Worm (Caenorhabditis elegans) whole organism, mixed stage, embryonic: ENCODE data around the gene suex-1.

ENCODE experiments used
- blmp-1 ChIP-seq: fragments of 150-350 bp; optimal IDR thresholded peaks from 2 replicates; lab custom pipeline; 2014; ENCODE audit warnings: missing biosample characterization, missing genetic modification characterization
- ceh-39 ChIP-seq: fragments of 150-350 bp; optimal IDR thresholded peaks from 2 replicates; lab custom pipeline; 2014; ENCODE audit warnings: missing biosample characterization, missing genetic modification characterization
- elt-3 ChIP-seq: fragments of 150-350 bp; optimal IDR thresholded peaks from 2 replicates; lab custom pipeline; 2014; ENCODE audit warnings: missing biosample characterization, missing genetic modification characterization
- lin-13 ChIP-seq: fragments of 150-350 bp; optimal IDR thresholded peaks from 2 replicates; lab custom pipeline; 2014; ENCODE audit warnings: missing biosample characterization, missing genetic modification characterization
- lsy-2 ChIP-seq: fragments of 150-350 bp; optimal IDR thresholded peaks from 2 replicates; lab custom pipeline; 2014; ENCODE audit warnings: missing biosample characterization, missing genetic modification characterization
- pha-4 ChIP-seq: fragments of 150-350 bp; optimal IDR thresholded peaks from 2 replicates; lab custom pipeline; 2018; ENCODE audit warnings: missing biosample characterization, missing genetic modification reagents, missing genetic modification characterization
- unc-62 ChIP-seq: fragments of 150-350 bp; optimal IDR thresholded peaks from 2 replicates; lab custom pipeline; 2014; ENCODE audit warnings: missing biosample characterization, missing genetic modification reagents, missing genetic modification characterization
- ztf-11 ChIP-seq: fragments of 150-350 bp; optimal IDR thresholded peaks from 2 replicates; lab custom pipeline; 2014; ENCODE audit warnings: missing biosample characterization, missing genetic modification characterization

- TF ChIP-seq elt-3 (tag; lab: Kevin White, UChicago) (no peak), pha-4 (no peak), lin-13 (no peak), lsy-2 (tag; lab: Kevin White, UChicago) (no peak), blmp-1 (tag; lab: Kevin White, UChicago) (no peak), ztf-11 (tag; lab: Kevin White, UChicago) (no peak), ceh-39 (tag; lab: Kevin White, UChicago) (no peak), unc-62 (GFP tag; lab: Kevin White, UChicago) (no peak)
Observed at ce11 chrII:5518055-5518454, 20.0 kb upstream of the suex-1 start.
